Worm (Caenorhabditis elegans): ENCODE data around the gene tsp-14.
A peak's percentile ranks its signal among the peaks of the same experiment; 100 is the strongest.

tsp-14 gene

DNA sequence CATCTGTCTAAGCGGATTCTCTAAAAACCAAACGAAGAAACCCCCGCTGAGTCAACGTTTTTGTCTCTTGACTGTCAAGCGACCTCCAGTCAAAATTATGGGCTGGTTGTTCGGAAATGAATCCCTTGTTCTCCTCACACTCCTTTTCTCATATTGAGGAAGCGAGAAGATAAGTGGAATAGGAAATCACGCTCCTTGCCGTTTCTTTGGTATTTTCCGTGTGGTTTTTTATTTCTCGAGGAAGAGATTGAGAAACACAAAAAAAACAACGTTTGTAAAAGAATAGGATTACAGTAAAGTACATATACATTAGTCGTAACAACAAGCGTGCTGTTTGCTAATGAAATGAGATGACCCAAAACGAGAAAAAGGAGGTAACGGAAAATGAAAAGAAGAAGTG, at the start of gene tsp-14:
TSS of gene tsp-14 (minus strand) at position 62 of the 400 bp plus-strand sequence.
- TF ChIP-seq lin-14 (GFP tag; optimal IDR thresholded peaks at IDR 0.05) (peak; percentile 81), hlh-4 (tag; optimal IDR thresholded peaks at IDR 0.05) (no peak), efl-3 (GFP tag; optimal IDR thresholded peaks at IDR 0.05) (no peak), irx-1 (tag; optimal IDR thresholded peaks at IDR 0.05) (no peak), lsy-2 (tag; optimal IDR thresholded peaks at IDR 0.05) (no peak), zip-4 (GFP tag; optimal IDR thresholded peaks at IDR 0.05) (no peak), mdl-1 (tag; optimal IDR thresholded peaks at IDR 0.05) (no peak), nhr-85 (tag) (peak; percentile 88), nhr-84 (tag; optimal IDR thresholded peaks at IDR 0.05) (no peak), nhr-71 (tag; optimal IDR thresholded peaks at IDR 0.05) (no peak), C34B4.2 (tag; optimal IDR thresholded peaks at IDR 0.05) (no peak), blmp-1 (tag; optimal IDR thresholded peaks at IDR 0.05) (peak; percentile 79), ceh-90 (tag; optimal IDR thresholded peaks at IDR 0.05) (no peak), aha-1 (tag; optimal IDR thresholded peaks at IDR 0.05) (no peak), unc-30 (tag; optimal IDR thresholded peaks at IDR 0.05) (no peak), zag-1 (tag; optimal IDR thresholded peaks at IDR 0.05) (no peak), nhr-11 (tag; optimal IDR thresholded peaks at IDR 0.05) (no peak), nhr-90 (tag; optimal IDR thresholded peaks at IDR 0.05; ENCODE audit: poor library complexity) (peak; percentile 8), elt-3 (tag; optimal IDR thresholded peaks at IDR 0.05) (peak in 1 of 6 experiments; percentile 3), nhr-47 (tag; optimal IDR thresholded peaks at IDR 0.05) (no peak), mep-1 (tag; optimal IDR thresholded peaks at IDR 0.05) (peak; percentile 36), isw-1 (GFP tag; IDR thresholded peaks at IDR 0.05) (no peak), snu-23 (GFP tag; optimal IDR thresholded peaks at IDR 0.05) (peak; percentile 12), ceh-88 (GFP tag; IDR thresholded peaks at IDR 0.05) (no peak)

DNA sequence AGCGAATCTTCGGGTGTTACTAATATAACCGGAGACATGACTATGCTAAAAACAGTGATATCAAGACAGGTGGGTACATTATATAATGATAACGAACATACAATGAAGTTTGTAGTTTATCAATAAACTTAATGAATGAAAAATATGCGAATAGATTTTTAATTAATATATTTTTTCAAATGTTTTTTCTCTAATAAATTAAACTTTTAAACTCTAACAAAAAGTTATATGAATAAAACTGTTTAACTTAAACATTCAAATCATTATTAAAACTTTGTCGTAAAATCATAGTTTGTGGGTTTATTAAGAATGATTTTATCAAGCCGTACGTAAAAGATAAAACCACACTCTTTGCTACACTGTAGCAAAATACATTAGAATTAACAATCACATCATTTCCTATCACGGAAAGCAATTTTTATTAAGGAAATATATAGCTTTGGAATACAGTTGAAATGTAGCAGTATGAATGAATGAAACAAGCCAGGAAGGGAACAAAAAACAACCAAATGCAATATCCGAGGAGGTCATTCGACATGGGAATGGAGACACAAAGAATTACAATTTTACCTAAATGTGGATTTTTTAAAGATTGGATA, 44.3 kb upstream of the tsp-14 start, which contains the start of gene K05B2.4:
TSS of gene K05B2.4 (minus strand) at position 51 of the 599 bp plus-strand sequence.
- TF ChIP-seq mep-1 (tag; optimal IDR thresholded peaks at IDR 0.05) (no peak), efl-1 (optimal IDR thresholded peaks at IDR 0.05) (no peak), efl-1 (GFP tag; optimal IDR thresholded peaks at IDR 0.05 in 1 of 2) (peak in 1 of 2 experiments; percentile 91)

DNA sequence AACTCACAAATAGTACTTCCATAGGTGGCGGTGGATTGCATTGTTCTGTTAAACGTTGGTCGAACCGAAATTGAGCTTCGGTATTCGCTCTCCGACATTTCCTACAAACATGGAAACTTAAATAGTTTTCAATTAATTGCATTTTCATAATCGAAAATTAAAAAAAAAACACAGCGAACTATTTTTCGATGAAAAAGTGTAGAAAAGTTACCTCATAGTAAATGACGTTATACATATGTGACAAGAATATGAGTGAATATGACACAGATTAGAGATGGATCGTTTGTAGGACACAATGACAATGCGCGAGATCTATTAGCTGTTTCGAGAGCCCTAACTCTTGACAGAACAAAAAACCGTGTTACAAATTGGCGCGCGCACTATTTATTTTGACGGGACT, 39.1 kb upstream of the tsp-14 start, which contains the start of gene ifa-4:
TSS of gene ifa-4 (minus strand) at position 101 of the 400 bp plus-strand sequence.
- TF ChIP-seq nhr-237 (tag; optimal IDR thresholded peaks at IDR 0.05): no peak
- TF ChIP-seq sptf-1 (tag; optimal IDR thresholded peaks at IDR 0.05): no peak
- TF ChIP-seq blmp-1 (tag; optimal IDR thresholded peaks at IDR 0.05): no peak
- no peak for TF ChIP-seq efl-1 (optimal IDR thresholded peaks at IDR 0.05)
- TF ChIP-seq efl-1 (GFP tag; optimal IDR thresholded peaks at IDR 0.05 in 1 of 2): no peak
- no peak for TF ChIP-seq hlh-4 (tag; optimal IDR thresholded peaks at IDR 0.05)
- no peak for TF ChIP-seq ama-1 (optimal IDR thresholded peaks at IDR 0.05)
- no peak for TF ChIP-seq lin-35 (GFP tag; optimal IDR thresholded peaks at IDR 0.05)
- no peak for TF ChIP-seq ceh-88 (GFP tag; IDR thresholded peaks at IDR 0.05)
- no peak for TF ChIP-seq unc-62 (GFP tag; optimal IDR thresholded peaks at IDR 0.05)
- no peak for TF ChIP-seq unc-30 (tag; optimal IDR thresholded peaks at IDR 0.05)
- no peak for TF ChIP-seq nhr-90 (tag; optimal IDR thresholded peaks at IDR 0.05; ENCODE audit: poor library complexity)

DNA sequence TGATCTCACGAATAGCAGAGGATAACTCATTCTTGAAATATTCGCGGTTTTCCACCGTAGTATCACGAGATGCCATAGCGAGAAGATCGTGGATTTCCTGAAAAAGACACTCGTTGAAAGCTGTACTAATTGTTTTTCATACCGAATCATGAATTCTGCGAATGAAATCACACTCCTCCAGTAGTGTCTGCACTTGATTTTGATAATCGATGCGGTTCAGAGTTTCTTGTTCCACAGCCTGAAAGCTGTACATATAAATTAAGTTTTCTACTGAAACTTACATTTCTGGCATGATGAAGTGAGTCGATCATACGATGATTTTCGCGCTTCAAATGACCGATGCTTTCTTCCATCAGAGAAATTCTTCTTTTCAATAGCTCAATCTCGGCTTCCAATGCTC, 37.7 kb upstream of the tsp-14 start:
- no peak for TF ChIP-seq grh-1 (GFP tag; IDR thresholded peaks at IDR 0.05)
- no peak for TF ChIP-seq efl-1 (optimal IDR thresholded peaks at IDR 0.05)
- TF ChIP-seq efl-1 (GFP tag; optimal IDR thresholded peaks at IDR 0.05 in 1 of 2): peak in 1 of 2 experiments; percentile 54

DNA sequence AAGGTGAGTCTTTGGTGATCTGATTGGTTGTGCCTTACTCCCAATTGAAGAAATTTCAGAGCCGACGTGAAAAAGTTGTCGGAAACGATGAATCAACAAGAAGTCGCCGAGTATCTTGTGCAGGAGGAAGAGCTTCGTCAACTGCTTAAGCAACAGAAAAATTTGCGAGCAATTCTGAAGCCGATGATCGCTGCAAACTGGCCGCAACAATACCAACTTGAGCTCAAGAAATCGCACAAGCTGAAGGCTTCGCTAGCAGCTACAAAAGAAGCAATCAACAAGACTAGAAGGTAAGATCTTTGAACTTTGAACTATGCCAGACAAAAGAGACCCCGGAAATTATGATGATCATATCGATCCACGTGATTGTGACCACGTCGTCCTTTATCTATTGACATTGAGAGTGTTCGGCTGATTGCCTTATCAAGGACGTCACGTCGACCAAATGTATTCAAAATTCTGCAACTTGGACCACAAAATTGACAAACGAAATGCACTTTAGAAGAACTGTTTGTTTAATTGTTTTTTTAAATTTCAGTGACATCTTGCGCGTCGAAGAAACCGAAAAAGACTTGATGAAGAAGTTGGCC, 34.6 kb upstream of the tsp-14 start:
- TF ChIP-seq elt-2 (tag; optimal IDR thresholded peaks at IDR 0.05) (peak; percentile 3), fos-1 (tag; optimal IDR thresholded peaks at IDR 0.05) (no peak), ceh-82 (tag; optimal IDR thresholded peaks at IDR 0.05) (no peak), nhr-237 (tag; optimal IDR thresholded peaks at IDR 0.05) (no peak), Y116A8C.19 (tag; optimal IDR thresholded peaks at IDR 0.05; ENCODE audit: borderline replicate concordance) (no peak), ets-5 (GFP tag; IDR thresholded peaks at IDR 0.05) (no peak), nhr-85 (tag) (peak; percentile 61), elt-3 (tag; optimal IDR thresholded peaks at IDR 0.05) (peak in 1 of 6 experiments; percentile 51)
